Fruit fly (Drosophila melanogaster) whole organism, prepupa: Measurements from ENCODE around the gene CG6195.
A peak's percentile ranks its signal among the peaks of the same experiment; 100 is the strongest.

Experiments used
- Blimp-1 ChIP-seq: fragments of 200-800 bp; sonication (Bioruptor generic); optimal IDR thresholded peaks from 3 replicates; lab custom pipeline; 2017; ENCODE audit warnings: missing biosample characterization, missing genetic modification characterization, mild to moderate bottlenecking, moderate library complexity, missing genetic modification reagents
- CG10631 ChIP-seq: fragments of 200-800 bp; sonication (Bioruptor generic); optimal IDR thresholded peaks from 2 replicates; lab custom pipeline; 2016; ENCODE audit warnings: missing biosample characterization, missing genetic modification characterization
- CG11294 ChIP-seq: fragments of 200-800 bp; sonication (Bioruptor generic); IDR thresholded peaks from 2 replicates; pipeline ENCODE4 v1.3.6; 2022; ENCODE audit warnings: missing biosample characterization, missing genetic modification characterization
- CG11902 ChIP-seq: fragments of 200-800 bp; sonication (Bioruptor generic); optimal IDR thresholded peaks from 3 replicates; lab custom pipeline; 2016; ENCODE audit warnings: missing biosample characterization, missing genetic modification characterization
- CG15336 ChIP-seq: fragments of 200-800 bp; sonication (Bioruptor generic); IDR thresholded peaks from 2 replicates; pipeline ENCODE4 v1.3.6; 2022; ENCODE audit warnings: missing biosample characterization, missing genetic modification characterization
- CG1621 ChIP-seq: fragments of 200-800 bp; sonication (Bioruptor generic); optimal IDR thresholded peaks from 3 replicates; lab custom pipeline; 2018; ENCODE audit warnings: missing biosample characterization, mild to moderate bottlenecking, missing genetic modification characterization
- CG16779 ChIP-seq: fragments of 200-800 bp; sonication (Bioruptor generic); optimal IDR thresholded peaks from 3 replicates; lab custom pipeline; 2017; ENCODE audit warnings: missing biosample characterization, mild to moderate bottlenecking, missing genetic modification characterization
- CG31627 ChIP-seq: fragments of 200-800 bp; sonication (Bioruptor generic); optimal IDR thresholded peaks from 3 replicates; lab custom pipeline; 2016; ENCODE audit warnings: missing biosample characterization, missing genetic modification characterization
- CG34406 ChIP-seq: fragments of 200-800 bp; sonication (Bioruptor generic); optimal IDR thresholded peaks from 3 replicates; lab custom pipeline; 2016; ENCODE audit warnings: missing biosample characterization, missing genetic modification characterization
- CG3919 ChIP-seq: fragments of 200-800 bp; sonication (Bioruptor generic); optimal IDR thresholded peaks from 3 replicates; lab custom pipeline; 2016; ENCODE audit warnings: missing biosample characterization, missing genetic modification characterization
- CG4318 ChIP-seq: fragments of 200-800 bp; sonication (Bioruptor generic); optimal IDR thresholded peaks from 3 replicates; lab custom pipeline; 2017; ENCODE audit warnings: missing biosample characterization, mild to moderate bottlenecking, missing genetic modification characterization
- CG6163 ChIP-seq: fragments of 200-800 bp; sonication (Bioruptor generic); IDR thresholded peaks from 3 replicates; pipeline ENCODE4 v1.3.6; 2022; ENCODE audit warnings: missing biosample characterization, missing genetic modification characterization
- CG6276 ChIP-seq: fragments of 200-800 bp; sonication (Bioruptor generic); optimal IDR thresholded peaks from 2 replicates; lab custom pipeline; 2017; ENCODE audit warnings: missing biosample characterization, mild to moderate bottlenecking, missing genetic modification characterization
- CG6792 ChIP-seq: fragments of 200-800 bp; sonication (Bioruptor generic); optimal IDR thresholded peaks from 3 replicates; lab custom pipeline; 2016; ENCODE audit warnings: missing biosample characterization, missing genetic modification characterization
- CG7368 ChIP-seq: fragments of 200-800 bp; sonication (Bioruptor generic); optimal IDR thresholded peaks from 3 replicates; lab custom pipeline; 2016; ENCODE audit warnings: missing biosample characterization, missing genetic modification characterization
- CG8119 ChIP-seq: fragments of 200-800 bp; sonication (Bioruptor generic); IDR thresholded peaks from 3 replicates; pipeline ENCODE4 v1.3.6; 2022; ENCODE audit warnings: missing biosample characterization, missing genetic modification characterization
- CG8632 ChIP-seq: fragments of 200-800 bp; sonication (Bioruptor generic); optimal IDR thresholded peaks from 3 replicates; lab custom pipeline; 2016; ENCODE audit warnings: missing biosample characterization, missing genetic modification characterization
- CG9139 ChIP-seq: fragments of 200-800 bp; sonication (Bioruptor generic); optimal IDR thresholded peaks from 3 replicates; lab custom pipeline; 2017; ENCODE audit warnings: missing biosample characterization, mild to moderate bottlenecking, missing genetic modification characterization
- Eip78C ChIP-seq: fragments of 200-800 bp; sonication (Bioruptor generic); peaks from one replicate; lab custom pipeline; 2016; ENCODE audit warnings: missing biosample characterization, missing genetic modification characterization
- Eip93F ChIP-seq: fragments of 200-800 bp; sonication (Bioruptor generic); optimal IDR thresholded peaks from 2 replicates; lab custom pipeline; 2016; ENCODE audit warnings: missing biosample characterization, mild to moderate bottlenecking, missing genetic modification characterization
- Ets21C ChIP-seq: fragments of 200-800 bp; sonication (Bioruptor generic); optimal IDR thresholded peaks from 3 replicates; lab custom pipeline; 2016; ENCODE audit warnings: missing biosample characterization, missing genetic modification characterization
- Ets96B ChIP-seq: fragments of 200-800 bp; optimal IDR thresholded peaks from 2 replicates; lab custom pipeline; 2019; ENCODE audit warnings: missing biosample characterization, mild to moderate bottlenecking, missing genetic modification characterization, moderate library complexity
- Gug ChIP-seq: fragments of 200-800 bp; sonication (Bioruptor generic); IDR thresholded peaks from 2 replicates; pipeline ENCODE4 v1.3.6; 2022; ENCODE audit warnings: missing biosample characterization, missing genetic modification characterization
- Hr38 ChIP-seq: sonication (Bioruptor generic); optimal IDR thresholded peaks from 2 replicates; lab custom pipeline; 2016; ENCODE audit warnings: missing biosample characterization, missing genetic modification characterization
- Hr39 ChIP-seq: fragments of 200-800 bp; sonication (Bioruptor generic); optimal IDR thresholded peaks from 2 replicates; lab custom pipeline; 2016; ENCODE audit warnings: missing biosample characterization, missing genetic modification characterization
- Hr4 ChIP-seq: fragments of 200-800 bp; sonication (Bioruptor generic); optimal IDR thresholded peaks from 3 replicates; lab custom pipeline; 2016; ENCODE audit warnings: missing biosample characterization, missing genetic modification characterization
- Met ChIP-seq: fragments of 200-800 bp; sonication (Bioruptor generic); optimal IDR thresholded peaks from 3 replicates; lab custom pipeline; 2016; ENCODE audit warnings: missing biosample characterization, missing genetic modification characterization
- OdsH ChIP-seq: fragments of 200-800 bp; sonication (Bioruptor generic); optimal IDR thresholded peaks from 3 replicates; lab custom pipeline; 2016; ENCODE audit warnings: missing biosample characterization, missing genetic modification characterization
- achi ChIP-seq: fragments of 200-800 bp; sonication (Bioruptor generic); optimal IDR thresholded peaks from 3 replicates; lab custom pipeline; 2016; ENCODE audit warnings: missing biosample characterization, missing genetic modification characterization
- acj6 ChIP-seq: fragments of 200-800 bp; sonication (Bioruptor generic); optimal IDR thresholded peaks from 3 replicates; lab custom pipeline; 2016; ENCODE audit warnings: missing biosample characterization, missing genetic modification characterization
- cyc ChIP-seq: fragments of 200-800 bp; sonication (Bioruptor generic); optimal IDR thresholded peaks from 3 replicates; lab custom pipeline; 2016; ENCODE audit warnings: missing biosample characterization, missing genetic modification characterization
- dac ChIP-seq: fragments of 200-800 bp; sonication (Bioruptor generic); optimal IDR thresholded peaks from 2 replicates; lab custom pipeline; 2017; ENCODE audit warnings: missing biosample characterization, mild to moderate bottlenecking, missing genetic modification characterization
- eg ChIP-seq: fragments of 200-800 bp; sonication (Bioruptor generic); IDR thresholded peaks from 3 replicates; pipeline ENCODE4 v1.3.6; 2022; ENCODE audit warnings: missing biosample characterization, missing genetic modification characterization
- esn ChIP-seq: fragments of 200-800 bp; sonication (Bioruptor generic); optimal IDR thresholded peaks from 2 replicates; lab custom pipeline; 2016; ENCODE audit warnings: missing biosample characterization, mild to moderate bottlenecking, missing genetic modification characterization, moderate library complexity
- fd59A ChIP-seq: fragments of 200-800 bp; sonication (Bioruptor generic); optimal IDR thresholded peaks from 2 replicates; lab custom pipeline; 2017; ENCODE audit warnings: missing biosample characterization, mild to moderate bottlenecking, missing genetic modification characterization, missing genetic modification reagents
- fd85E ChIP-seq: fragments of 200-800 bp; sonication (Bioruptor generic); optimal IDR thresholded peaks from 3 replicates; lab custom pipeline; 2016; ENCODE audit warnings: missing biosample characterization, missing genetic modification characterization
- fkh ChIP-seq: fragments of 200-800 bp; sonication (Bioruptor generic); optimal IDR thresholded peaks from 3 replicates; lab custom pipeline; 2017; ENCODE audit warnings: missing biosample characterization, mild to moderate bottlenecking, missing genetic modification characterization, moderate library complexity
- lz ChIP-seq: fragments of 200-800 bp; sonication (Bioruptor generic); optimal IDR thresholded peaks from 3 replicates; lab custom pipeline; 2016; ENCODE audit warnings: missing biosample characterization, missing genetic modification characterization
- net ChIP-seq: fragments of 200-800 bp; sonication (Bioruptor generic); optimal IDR thresholded peaks from 3 replicates; lab custom pipeline; 2016; ENCODE audit warnings: missing biosample characterization, missing genetic modification characterization
- pdm3 ChIP-seq: fragments of 200-800 bp; sonication (Bioruptor generic); optimal IDR thresholded peaks from 3 replicates; lab custom pipeline; 2016; ENCODE audit warnings: missing biosample characterization, missing genetic modification characterization
- salr ChIP-seq, 2 experiments: fragments of 200-800 bp; sonication (Bioruptor generic); optimal IDR thresholded peaks; 3 replicates each; lab custom pipeline; 2016 to 2018; ENCODE audit warnings: missing biosample characterization in 2 of 2, missing genetic modification characterization in 2 of 2, mild to moderate bottlenecking in 1 of 2
- spab ChIP-seq: fragments of 200-800 bp; sonication (Bioruptor generic); optimal IDR thresholded peaks from 2 replicates; lab custom pipeline; 2017; ENCODE audit warnings: missing biosample characterization, mild to moderate bottlenecking, missing genetic modification characterization, missing genetic modification reagents
- ss ChIP-seq, 2 experiments: fragments of 200-800 bp; sonication (Bioruptor generic); optimal IDR thresholded peaks; 2 replicates in 1 of 2; 3 replicates in 1 of 2; lab custom pipeline; 2017 to 2018; ENCODE audit warnings: mild to moderate bottlenecking in 2 of 2, missing biosample characterization in 2 of 2, missing genetic modification characterization in 2 of 2, moderate library complexity in 1 of 2
- svp ChIP-seq: fragments of 200-800 bp; sonication (Bioruptor generic); peaks from one replicate; lab custom pipeline; 2016; ENCODE audit warnings: missing biosample characterization, missing genetic modification characterization
- topi ChIP-seq: fragments of 200-800 bp; sonication (Bioruptor generic); optimal IDR thresholded peaks from 3 replicates; lab custom pipeline; 2016; ENCODE audit warnings: missing biosample characterization, missing genetic modification characterization

Gene CG6195

DNA sequence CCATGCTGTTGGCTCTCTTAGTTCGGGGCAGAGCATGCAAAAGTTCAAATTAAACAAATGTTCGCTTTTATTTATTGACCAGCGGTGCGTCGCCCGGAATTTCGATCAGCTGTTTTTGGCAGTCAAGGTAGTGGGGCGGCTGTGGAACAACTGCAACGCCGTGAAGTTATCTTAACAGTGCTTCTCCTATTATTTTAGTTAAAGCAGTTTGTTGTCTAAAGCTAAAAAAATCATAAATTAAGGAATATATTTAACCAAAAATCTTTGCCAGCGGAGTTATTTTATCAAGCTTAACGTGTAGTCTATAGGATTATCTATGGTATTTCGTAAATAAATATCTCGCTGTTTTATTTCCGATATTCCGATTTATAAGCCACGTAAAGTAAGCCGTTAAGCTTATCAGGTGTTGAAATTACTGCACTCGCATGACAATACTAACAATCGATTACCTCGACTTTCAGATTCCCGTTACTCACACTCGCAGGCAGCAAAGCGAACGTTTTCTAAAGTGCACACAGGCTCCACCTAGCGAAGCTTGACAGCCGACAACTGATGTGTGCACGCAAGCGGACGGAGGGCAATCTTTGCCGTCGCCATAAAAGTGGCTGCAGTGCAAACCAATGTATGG lies at the start of gene CG6195, which contains the start of gene CG31220:
CG6195 (minus strand) TSS at position 122 of the 628 bp plus-strand sequence.
CG31220 (plus strand) TSS at position 199 of the 628 bp plus-strand sequence.
- TF ChIP-seq topi (GFP tag; lab: Kevin White, UChicago), result peak; percentile 38
- peak; percentile 37 for TF ChIP-seq esn
- peak in 1 of 2 experiments; percentile 5 for TF ChIP-seq ss (GFP tag; optimal IDR thresholded peaks at IDR 0.05; lab: Kevin White, UChicago)
- peak; percentile 64 for TF ChIP-seq Eip78C (GFP tag; lab: Kevin White, UChicago)
- no peak for TF ChIP-seq fd59A (GFP tag; lab: Kevin White, UChicago)
- TF ChIP-seq Hr4 (GFP tag; lab: Kevin White, UChicago), result no peak
- TF ChIP-seq Met, result peak; percentile 36
- TF ChIP-seq achi, result peak; percentile 88
- TF ChIP-seq pdm3, result peak; percentile 45
- TF ChIP-seq fd85E, result no peak
- no peak for TF ChIP-seq OdsH (GFP tag; lab: Kevin White, UChicago)
- TF ChIP-seq CG1621 (tag; lab: Kevin White, UChicago), result peak; percentile 37
- peak; percentile 80 for TF ChIP-seq fkh (GFP tag; lab: Kevin White, UChicago)
- TF ChIP-seq Hr39 (GFP tag; lab: Kevin White, UChicago), result peak; percentile 21

DNA sequence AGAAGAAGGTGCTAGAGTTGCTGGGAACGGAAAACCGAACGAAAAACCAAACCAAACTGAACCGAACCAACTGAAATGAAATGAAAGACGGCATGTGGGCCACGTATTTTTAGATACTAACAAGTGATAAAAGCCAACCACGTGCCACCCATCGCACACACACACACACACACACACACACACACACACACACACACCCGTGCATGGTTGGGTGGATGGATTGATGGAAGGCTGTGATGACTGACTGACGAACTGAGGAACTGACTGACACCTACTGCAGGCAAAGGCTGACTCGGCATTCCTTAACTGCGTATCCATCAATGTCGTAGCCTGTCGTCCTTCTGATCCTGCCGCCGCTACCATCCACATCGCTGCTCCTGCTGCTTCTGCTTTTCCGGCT lies 34.2 kb upstream of the CG6195 start:
- no peak for TF ChIP-seq cyc
- TF ChIP-seq esn, result no peak
- TF ChIP-seq CG34406 (GFP tag; lab: Kevin White, UChicago), result no peak
- TF ChIP-seq acj6 (GFP tag; lab: Kevin White, UChicago), result no peak
- TF ChIP-seq Hr39 (GFP tag; lab: Kevin White, UChicago), result no peak
- TF ChIP-seq Ets21C (GFP tag; lab: Kevin White, UChicago), result no peak
- TF ChIP-seq CG11294 (GFP tag; lab: Robert Waterston, UW), result no peak
- TF ChIP-seq pdm3, result no peak
- no peak for TF ChIP-seq dac (GFP tag; lab: Kevin White, UChicago)
- no peak for TF ChIP-seq Hr38 (GFP tag; lab: Kevin White, UChicago)
- no peak for TF ChIP-seq spab (GFP tag; lab: Kevin White, UChicago)
- TF ChIP-seq eg (GFP tag; lab: Robert Waterston, UW), result no peak
- no peak for TF ChIP-seq CG15336 (GFP tag; lab: Robert Waterston, UW)

DNA sequence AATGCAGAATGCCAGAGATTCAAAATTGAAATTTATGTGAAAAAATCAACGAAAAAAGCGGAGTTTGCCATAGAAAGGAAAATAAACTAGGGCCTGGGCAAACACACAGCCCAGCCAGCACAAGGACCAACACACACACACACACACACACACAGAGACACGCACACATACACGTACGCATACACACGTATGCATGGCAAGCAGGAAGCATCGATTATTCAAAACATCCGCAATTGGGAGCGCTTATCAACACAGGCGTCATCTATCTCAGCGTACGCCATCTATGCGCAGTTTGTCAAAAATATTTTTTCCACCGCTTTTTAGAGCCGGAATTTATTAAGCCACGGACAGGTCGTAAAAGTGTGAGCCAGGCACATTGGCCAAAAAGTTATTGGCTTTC lies 31.6 kb upstream of the CG6195 start:
- TF ChIP-seq CG6276 (GFP tag; lab: Kevin White, UChicago) (no peak), CG7368 (no peak), Hr38 (GFP tag; lab: Kevin White, UChicago) (no peak), CG31627 (GFP tag; lab: Kevin White, UChicago) (no peak), Blimp-1 (GFP tag; lab: Kevin White, UChicago) (no peak), CG8632 (no peak), fd85E (no peak), svp (GFP tag; lab: Kevin White, UChicago) (no peak)

DNA sequence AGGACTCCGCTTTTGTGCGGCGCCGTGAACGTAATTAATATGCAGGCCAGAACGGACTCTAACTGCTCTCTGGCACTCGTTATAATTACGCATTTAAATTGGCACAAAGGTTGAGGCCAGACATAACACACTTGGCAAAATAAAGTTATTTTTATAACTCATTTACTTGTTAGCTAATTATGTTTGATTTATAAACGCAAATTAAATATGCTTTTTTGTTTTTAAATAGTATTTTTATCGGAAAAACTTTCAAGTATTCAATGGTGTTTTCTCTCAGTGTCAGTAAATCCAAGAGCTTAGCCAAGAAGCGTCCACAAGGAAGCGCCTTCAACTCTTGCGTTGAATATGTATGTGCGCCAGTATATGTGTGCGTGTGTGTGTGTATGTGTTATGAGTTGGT lies 24.7 kb upstream of the CG6195 start:
- TF ChIP-seq eg (GFP tag; lab: Robert Waterston, UW), result no peak
- no peak for TF ChIP-seq fkh (GFP tag; lab: Kevin White, UChicago)
- TF ChIP-seq CG9139, result no peak
- no peak for TF ChIP-seq net (GFP tag; lab: Kevin White, UChicago)
- TF ChIP-seq CG11902 (GFP tag; lab: Kevin White, UChicago), result no peak
- TF ChIP-seq Eip93F (GFP tag; lab: Kevin White, UChicago), result no peak
- no peak for TF ChIP-seq CG15336 (GFP tag; lab: Robert Waterston, UW)
- TF ChIP-seq Ets96B (tag; lab: Kevin White, UChicago), result peak; percentile 40
- TF ChIP-seq CG10631 (GFP tag; lab: Kevin White, UChicago), result peak; percentile 7
- TF ChIP-seq CG1621 (tag; lab: Kevin White, UChicago), result no peak
- peak; percentile 14 for TF ChIP-seq CG3919 (GFP tag; lab: Kevin White, UChicago)
- TF ChIP-seq CG6163 (GFP tag; lab: Robert Waterston, UW), result no peak
- peak; percentile 80 for TF ChIP-seq Eip78C (GFP tag; lab: Kevin White, UChicago)
- TF ChIP-seq CG31627 (GFP tag; lab: Kevin White, UChicago), result peak; percentile 14
- TF ChIP-seq salr (GFP tag; optimal IDR thresholded peaks at IDR 0.05; lab: Kevin White, UChicago), result no peak
- TF ChIP-seq CG16779 (tag; lab: Kevin White, UChicago), result no peak
- no peak for TF ChIP-seq lz (GFP tag; lab: Kevin White, UChicago)
- no peak for TF ChIP-seq Gug (GFP tag; lab: Robert Waterston, UW)
- TF ChIP-seq Blimp-1 (GFP tag; lab: Kevin White, UChicago), result no peak
- no peak for TF ChIP-seq CG8632
- peak; percentile 6 for TF ChIP-seq OdsH (GFP tag; lab: Kevin White, UChicago)
- no peak for TF ChIP-seq CG8119 (GFP tag; lab: Robert Waterston, UW)
- no peak for TF ChIP-seq CG11294 (GFP tag; lab: Robert Waterston, UW)
- TF ChIP-seq CG4318, result no peak
- peak; percentile 11 for TF ChIP-seq achi
- no peak for TF ChIP-seq CG6792 (GFP tag; lab: Kevin White, UChicago)
